Worm (Caenorhabditis elegans): ENCODE measurements around the gene D2096.12.

DNA sequence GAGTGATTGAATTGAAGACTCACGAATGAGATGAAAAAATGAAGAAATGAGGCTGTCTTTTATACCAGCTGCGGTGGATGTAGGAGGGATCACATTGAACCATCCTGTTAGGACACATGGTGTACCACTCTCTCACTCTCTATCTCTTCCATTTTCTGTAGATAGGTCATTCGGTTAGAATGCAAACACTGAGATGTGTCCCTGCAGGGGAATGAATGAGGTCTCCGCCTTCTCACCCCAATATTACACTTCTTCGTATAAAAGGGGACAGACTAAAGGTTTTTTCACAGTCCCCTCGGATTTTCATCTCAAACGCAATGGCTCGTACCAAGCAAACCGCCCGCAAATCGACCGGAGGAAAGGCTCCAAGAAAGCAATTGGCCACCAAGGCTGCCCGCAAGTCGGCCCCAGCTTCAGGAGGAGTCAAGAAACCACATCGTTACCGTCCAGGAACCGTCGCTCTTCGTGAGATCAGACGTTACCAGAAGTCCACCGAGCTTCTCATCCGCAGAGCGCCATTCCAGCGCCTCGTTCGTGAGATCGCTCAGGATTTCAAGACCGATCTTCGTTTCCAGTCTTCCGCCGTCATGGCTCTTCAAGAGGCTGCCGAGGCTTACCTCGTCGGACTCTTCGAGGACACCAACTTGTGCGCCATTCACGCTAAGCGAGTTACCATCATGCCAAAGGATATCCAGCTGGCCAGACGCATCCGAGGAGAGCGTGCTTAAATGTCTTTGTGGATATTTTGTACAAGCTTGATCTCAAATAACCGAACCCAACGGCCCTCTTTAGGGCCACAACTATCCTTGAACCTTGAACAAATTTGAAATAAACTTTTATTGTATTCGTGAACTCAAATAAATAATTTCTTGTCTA, 29.0 kb upstream of the D2096.12 start, which contains the start of gene his-32:
- TF ChIP-seq nhr-237 (tag; optimal IDR thresholded peaks at IDR 0.05), result no peak
- no peak for TF ChIP-seq nhr-28 (tag; optimal IDR thresholded peaks at IDR 0.05)
- TF ChIP-seq pha-4 (tag; optimal IDR thresholded peaks at IDR 0.05), result peak; percentile 92
- TF ChIP-seq nhr-12 (tag; optimal IDR thresholded peaks at IDR 0.05), result peak; percentile 87
- peak; percentile 92 for TF ChIP-seq mep-1 (tag; optimal IDR thresholded peaks at IDR 0.05)
- TF ChIP-seq tbx-8 (GFP tag; optimal IDR thresholded peaks at IDR 0.05), result peak; percentile 72
- peak; percentile 78 for TF ChIP-seq lsy-2 (tag; optimal IDR thresholded peaks at IDR 0.05)
- no peak for TF ChIP-seq blmp-1 (tag; optimal IDR thresholded peaks at IDR 0.05)

All from whole organism, mixed stage, embryonic.